Fruit fly (Drosophila melanogaster): ENCODE results near the gene Unc-115b.
"Not testable (repeated sequence)": the region's sequence is repeated elsewhere in the genome, so short reads cannot be mapped to it uniquely, and the experiment has no call there.

Unc-115b gene

dm6 chr3R:9692675-9693129 lies at the start of gene Unc-115b, which contains the start of the genes p24-2 and CG32939:
Gene Unc-115b (minus strand): TSS chr3R:9692775.
Gene p24-2 (minus strand): TSS chr3R:9692794.
Gene CG32939 (plus strand): TSS chr3R:9693079.
- not testable (repeated sequence) for TF ChIP-seq CG10348 (GFP tag; IDR thresholded peaks at IDR 0.05); CG4496 (GFP tag; IDR thresholded peaks at IDR 0.05); CG8301 (tag; optimal IDR thresholded peaks at IDR 0.05)

- TF ChIP-seq CG13204 (GFP tag; optimal IDR thresholded peaks at IDR 0.05) (no peak), rn (GFP tag; IDR thresholded peaks at IDR 0.05) (no peak), CG8159 (tag; optimal IDR thresholded peaks at IDR 0.05) (no peak), fd96Ca (GFP tag; IDR thresholded peaks at IDR 0.05) (no peak), CG10348 (GFP tag; IDR thresholded peaks at IDR 0.05) (no peak), CG8301 (tag; optimal IDR thresholded peaks at IDR 0.05) (no peak), D1 (tag; optimal IDR thresholded peaks at IDR 0.05) (no peak), CG15710 (tag; optimal IDR thresholded peaks at IDR 0.05) (no peak), CG12605 (GFP tag; IDR thresholded peaks at IDR 0.05) (no peak), CG17806 (tag; optimal IDR thresholded peaks at IDR 0.05) (no peak), Pif1B (GFP tag; optimal IDR thresholded peaks at IDR 0.05) (no peak), CG4496 (GFP tag; IDR thresholded peaks at IDR 0.05) (no peak), Pif1A (GFP tag; optimal IDR thresholded peaks at IDR 0.05) (no peak)
Observed at dm6 chr3R:9740713-9741112, 48.1 kb upstream of the Unc-115b start, which contains the start of gene Pnn. Gene Pnn (plus strand): TSS chr3R:9740899.

DNA sequence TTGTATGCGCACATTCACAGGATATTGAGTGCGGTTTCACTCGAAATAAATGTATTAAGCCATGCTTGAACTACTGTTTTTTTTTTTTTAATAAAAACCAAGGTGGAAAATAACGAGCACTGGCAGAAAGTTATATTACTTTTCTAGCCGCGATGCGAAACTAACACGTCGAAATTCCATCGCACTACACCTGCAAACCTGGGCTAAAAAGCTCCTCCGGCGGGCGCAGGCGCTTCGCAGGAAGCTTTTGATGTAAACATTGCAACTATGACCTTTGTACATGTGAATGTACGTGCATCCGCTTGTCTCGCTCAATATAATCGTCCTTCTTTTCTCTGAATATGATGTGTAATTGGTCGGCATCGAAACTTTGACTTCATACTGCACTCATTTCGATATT lies 47.2 kb upstream of the Unc-115b start, which contains the start of gene side-VII:
Gene side-VII, minus strand, starts transcription at position 187 of the 400 bp plus-strand sequence.
- TF ChIP-seq CG14655 (GFP tag; optimal IDR thresholded peaks at IDR 0.05), result no peak
- TF ChIP-seq fd96Ca (GFP tag; IDR thresholded peaks at IDR 0.05), result no peak
- no peak for TF ChIP-seq CG4496 (GFP tag; IDR thresholded peaks at IDR 0.05)
- TF ChIP-seq CG34367 (tag; optimal IDR thresholded peaks at IDR 0.05), result no peak
- no peak for TF ChIP-seq CG32121 (GFP tag; IDR thresholded peaks at IDR 0.05)
- TF ChIP-seq EcR (GFP tag; optimal IDR thresholded peaks at IDR 0.05), result no peak
- TF ChIP-seq gl (tag; optimal IDR thresholded peaks at IDR 0.05), result no peak
- TF ChIP-seq CG13204 (GFP tag; optimal IDR thresholded peaks at IDR 0.05), result no peak
- TF ChIP-seq CG8301 (tag; optimal IDR thresholded peaks at IDR 0.05), result no peak
- no peak for TF ChIP-seq Ets98B (GFP tag; IDR thresholded peaks at IDR 0.05)
- TF ChIP-seq Pif1A (GFP tag; optimal IDR thresholded peaks at IDR 0.05), result no peak
- no peak for TF ChIP-seq CG15710 (tag; optimal IDR thresholded peaks at IDR 0.05)
- TF ChIP-seq Pif1B (GFP tag; optimal IDR thresholded peaks at IDR 0.05), result no peak
- TF ChIP-seq Snoo (tag; optimal IDR thresholded peaks at IDR 0.05), result no peak

DNA sequence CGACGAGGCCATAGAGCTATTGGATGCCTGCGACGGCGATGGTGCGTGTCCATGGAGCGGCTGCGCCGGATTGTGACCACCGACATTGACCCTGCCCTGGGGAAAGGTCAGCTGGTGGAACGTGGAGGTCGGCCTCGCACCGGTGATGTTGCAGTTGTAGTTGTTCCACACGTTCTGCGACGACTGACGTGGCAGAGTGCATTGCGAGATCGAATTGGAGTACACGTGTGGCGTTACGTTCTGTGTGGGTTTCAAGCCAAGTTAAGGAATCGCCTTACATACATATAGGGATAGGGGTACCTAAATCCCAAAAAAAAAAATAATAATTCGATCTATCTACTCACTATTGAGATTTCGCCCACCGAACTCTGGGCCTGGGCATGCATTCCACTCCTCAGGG lies 42.6 kb upstream of the Unc-115b start:
- no peak for TF ChIP-seq D1 (tag; optimal IDR thresholded peaks at IDR 0.05)
- no peak for TF ChIP-seq CG8159 (tag; optimal IDR thresholded peaks at IDR 0.05)
- TF ChIP-seq CG13204 (GFP tag; optimal IDR thresholded peaks at IDR 0.05), result no peak
- TF ChIP-seq CG17806 (tag; optimal IDR thresholded peaks at IDR 0.05), result no peak

- no peak for TF ChIP-seq D1 (tag; optimal IDR thresholded peaks at IDR 0.05)
- TF ChIP-seq Pif1B (GFP tag; optimal IDR thresholded peaks at IDR 0.05), result no peak
- TF ChIP-seq CG8301 (tag; optimal IDR thresholded peaks at IDR 0.05), result no peak
- no peak for TF ChIP-seq CG17806 (tag; optimal IDR thresholded peaks at IDR 0.05)
- no peak for TF ChIP-seq Ets98B (GFP tag; IDR thresholded peaks at IDR 0.05)
- TF ChIP-seq CG32121 (GFP tag; IDR thresholded peaks at IDR 0.05), result no peak
- no peak for TF ChIP-seq CG15710 (tag; optimal IDR thresholded peaks at IDR 0.05)
- TF ChIP-seq gl (tag; optimal IDR thresholded peaks at IDR 0.05), result no peak
- TF ChIP-seq CG13204 (GFP tag; optimal IDR thresholded peaks at IDR 0.05), result no peak
- no peak for TF ChIP-seq rn (GFP tag; IDR thresholded peaks at IDR 0.05)
- TF ChIP-seq CG12605 (GFP tag; IDR thresholded peaks at IDR 0.05), result no peak
- TF ChIP-seq CG14655 (GFP tag; optimal IDR thresholded peaks at IDR 0.05), result no peak
- TF ChIP-seq fd96Ca (GFP tag; IDR thresholded peaks at IDR 0.05), result no peak
- TF ChIP-seq CG8159 (tag; optimal IDR thresholded peaks at IDR 0.05), result no peak
- TF ChIP-seq EcR (GFP tag; optimal IDR thresholded peaks at IDR 0.05), result no peak
- TF ChIP-seq CG10348 (GFP tag; IDR thresholded peaks at IDR 0.05), result no peak
- no peak for TF ChIP-seq CG4496 (GFP tag; IDR thresholded peaks at IDR 0.05)
- no peak for TF ChIP-seq Snoo (tag; optimal IDR thresholded peaks at IDR 0.05)
Observed at dm6 chr3R:9733150-9733549, 40.6 kb upstream of the Unc-115b start, which contains the start of gene alphaTub85E. Gene alphaTub85E (minus strand): TSS chr3R:9733250.

dm6 chr3R:9730784-9731183 lies 38.2 kb upstream of the Unc-115b start, which contains the start of gene FoxP:
Gene FoxP (minus strand): TSS chr3R:9730872.
- TF ChIP-seq Pif1A (GFP tag; optimal IDR thresholded peaks at IDR 0.05) (no peak), CG8301 (tag; optimal IDR thresholded peaks at IDR 0.05) (no peak), D1 (tag; optimal IDR thresholded peaks at IDR 0.05) (no peak)

dm6 chr3R:9725121-9725956 lies 32.8 kb upstream of the Unc-115b start, which contains the start of gene hyd:
Gene hyd (minus strand): TSS chr3R:9725615.
- TF ChIP-seq Pif1A (GFP tag; optimal IDR thresholded peaks at IDR 0.05), result no peak
- no peak for TF ChIP-seq CG32121 (GFP tag; IDR thresholded peaks at IDR 0.05)
- no peak for TF ChIP-seq CG4496 (GFP tag; IDR thresholded peaks at IDR 0.05)
- TF ChIP-seq CG12605 (GFP tag; IDR thresholded peaks at IDR 0.05), result no peak
- no peak for TF ChIP-seq gl (tag; optimal IDR thresholded peaks at IDR 0.05)
- TF ChIP-seq CG14655 (GFP tag; optimal IDR thresholded peaks at IDR 0.05), result no peak
- no peak for TF ChIP-seq Pif1B (GFP tag; optimal IDR thresholded peaks at IDR 0.05)
- TF ChIP-seq rn (GFP tag; IDR thresholded peaks at IDR 0.05), result no peak
- no peak for TF ChIP-seq CG9948 (tag; optimal IDR thresholded peaks at IDR 0.05)
- TF ChIP-seq CG10348 (GFP tag; IDR thresholded peaks at IDR 0.05), result no peak
- TF ChIP-seq CG13204 (GFP tag; optimal IDR thresholded peaks at IDR 0.05), result no peak
